Worm (Caenorhabditis elegans) whole organism, L4/young adult: ENCODE results near the gene F40G12.11.

ENCODE experiments used
- W03F9.2 ChIP-seq: fragments of 150-350 bp; optimal IDR thresholded peaks from 2 replicates; lab custom pipeline; 2014; ENCODE audit warnings: missing biosample characterization, missing genetic modification characterization
- dao-5 ChIP-seq: sonication (generic microtip); optimal IDR thresholded peaks from 2 replicates; lab custom pipeline; 2016; ENCODE audit warnings: missing genotype, missing genetic modification characterization, moderate library complexity, missing compliant biosample characterization
- him-1 ChIP-seq: sonication (generic microtip); optimal IDR thresholded peaks from 2 replicates; lab custom pipeline; 2016; ENCODE audit warnings: missing genotype, missing genetic modification reagents, missing genetic modification characterization, missing compliant biosample characterization

Gene F40G12.11

DNA sequence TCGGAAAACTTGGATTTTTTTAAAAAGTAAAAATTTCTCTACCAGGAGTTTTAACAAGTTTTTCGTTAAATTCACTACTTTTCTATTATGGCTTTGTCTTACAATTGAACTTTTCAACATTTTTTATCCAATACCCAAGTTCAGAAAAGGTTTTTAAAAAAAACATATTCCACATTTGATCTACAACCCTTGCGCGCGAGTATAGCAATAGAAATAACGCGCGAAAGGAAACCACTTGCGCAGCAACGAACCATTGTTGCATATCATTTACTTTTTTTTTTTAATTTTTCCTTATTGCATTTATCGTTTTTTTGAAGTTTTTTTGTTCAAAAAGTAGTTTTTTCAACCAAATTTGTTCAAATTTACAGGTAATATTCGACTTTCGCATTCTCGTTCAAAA lies at the start of gene F40G12.11:
TSS of gene F40G12.11 (plus strand) at position 369 of the 400 bp plus-strand sequence.
- TF ChIP-seq him-1 (tag; lab: Kevin White, UChicago) (no peak), W03F9.2 (tag; lab: Kevin White, UChicago) (no peak), dao-5 (no peak)

- TF ChIP-seq dao-5 (no peak), him-1 (tag; lab: Kevin White, UChicago) (no peak), W03F9.2 (tag; lab: Kevin White, UChicago) (no peak)
Observed at ce11 chrV:14240694-14241201, 45.2 kb upstream of the F40G12.11 start, which contains the start of gene K02E11.10. Gene K02E11.10 (minus strand): TSS chrV:14241151.

DNA sequence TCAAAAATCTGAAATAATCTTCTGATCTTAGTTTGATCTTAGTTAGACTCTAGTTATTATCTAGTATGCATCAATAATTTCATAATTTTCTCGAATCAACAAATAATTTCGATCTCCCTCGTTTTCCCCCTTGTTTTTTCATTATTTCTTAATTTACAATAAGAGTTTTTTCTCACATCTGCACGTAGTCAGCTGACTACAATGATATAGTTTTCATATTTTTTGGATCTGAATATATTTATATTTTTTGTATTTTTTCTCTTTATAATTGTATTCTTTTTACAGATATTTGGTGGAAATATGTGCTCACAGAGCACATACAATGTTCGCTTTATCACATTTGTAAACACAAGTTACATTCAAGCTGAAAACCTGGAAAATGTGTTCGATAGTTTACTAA lies 42.1 kb upstream of the F40G12.11 start, which contains the start of gene sre-7:
TSS of gene sre-7 (plus strand) at position 301 of the 400 bp plus-strand sequence.
- TF ChIP-seq W03F9.2 (tag; lab: Kevin White, UChicago), result no peak
- TF ChIP-seq dao-5, result no peak
- no peak for TF ChIP-seq him-1 (tag; lab: Kevin White, UChicago)

- no peak for TF ChIP-seq W03F9.2 (tag; lab: Kevin White, UChicago)
Observed at ce11 chrV:14246761-14247160, 39.2 kb upstream of the F40G12.11 start, which contains the start of gene K02E11.3. Gene K02E11.3 (minus strand): TSS chrV:14246861.

- TF ChIP-seq dao-5 (no peak), him-1 (tag; lab: Kevin White, UChicago) (no peak), W03F9.2 (tag; lab: Kevin White, UChicago) (no peak)
Observed at ce11 chrV:14248025-14248424, 37.9 kb upstream of the F40G12.11 start, which contains the start of gene K02E11.4. Gene K02E11.4 (minus strand): TSS chrV:14248125.

ce11 chrV:14248654-14249053 lies 37.3 kb upstream of the F40G12.11 start, which contains the start of gene K02E11.6:
Gene K02E11.6 (plus strand): TSS chrV:14248802.
- TF ChIP-seq him-1 (tag; lab: Kevin White, UChicago) (no peak), dao-5 (no peak), W03F9.2 (tag; lab: Kevin White, UChicago) (no peak)

ce11 chrV:14252025-14252424 lies 33.9 kb upstream of the F40G12.11 start, which contains the start of gene K02E11.5:
Gene K02E11.5 (plus strand): TSS chrV:14252325.
- TF ChIP-seq dao-5, result no peak
- TF ChIP-seq him-1 (tag; lab: Kevin White, UChicago), result no peak
- TF ChIP-seq W03F9.2 (tag; lab: Kevin White, UChicago), result no peak

DNA sequence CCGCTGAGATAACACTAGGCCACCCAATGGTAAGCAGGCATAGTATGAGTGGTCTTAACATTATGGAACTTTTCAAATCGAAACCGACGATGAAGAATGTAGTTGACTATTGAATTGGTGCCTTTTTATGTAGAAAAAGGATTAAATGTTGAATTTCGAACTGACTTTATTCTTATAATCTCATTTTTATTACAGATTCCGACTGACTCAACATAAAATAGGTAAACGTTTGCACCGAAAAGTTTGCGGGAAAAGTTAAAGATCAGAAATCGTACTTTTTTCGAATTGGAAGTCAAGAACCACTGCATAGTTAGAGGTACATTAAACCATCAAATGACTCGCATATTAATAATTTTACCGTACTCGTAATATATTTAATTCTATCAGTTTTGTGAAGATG lies 31.8 kb upstream of the F40G12.11 start, which contains the start of gene K02E11.7:
TSS of gene K02E11.7 (minus strand) at position 101 of the 400 bp plus-strand sequence.
- no peak for TF ChIP-seq him-1 (tag; lab: Kevin White, UChicago)
- TF ChIP-seq dao-5, result no peak
- no peak for TF ChIP-seq W03F9.2 (tag; lab: Kevin White, UChicago)

ce11 chrV:14256813-14257212 lies 29.2 kb upstream of the F40G12.11 start, which contains the start of gene sre-8:
Gene sre-8 (plus strand): TSS chrV:14257113.
- no peak for TF ChIP-seq W03F9.2 (tag; lab: Kevin White, UChicago)
- TF ChIP-seq him-1 (tag; lab: Kevin White, UChicago), result no peak
- TF ChIP-seq dao-5, result no peak

ce11 chrV:14260831-14261230 lies 25.1 kb upstream of the F40G12.11 start, which contains the start of gene F40G12.2:
Gene F40G12.2 (minus strand): TSS chrV:14260931.
- TF ChIP-seq him-1 (tag; lab: Kevin White, UChicago) (no peak), dao-5 (no peak), W03F9.2 (tag; lab: Kevin White, UChicago) (no peak)

DNA sequence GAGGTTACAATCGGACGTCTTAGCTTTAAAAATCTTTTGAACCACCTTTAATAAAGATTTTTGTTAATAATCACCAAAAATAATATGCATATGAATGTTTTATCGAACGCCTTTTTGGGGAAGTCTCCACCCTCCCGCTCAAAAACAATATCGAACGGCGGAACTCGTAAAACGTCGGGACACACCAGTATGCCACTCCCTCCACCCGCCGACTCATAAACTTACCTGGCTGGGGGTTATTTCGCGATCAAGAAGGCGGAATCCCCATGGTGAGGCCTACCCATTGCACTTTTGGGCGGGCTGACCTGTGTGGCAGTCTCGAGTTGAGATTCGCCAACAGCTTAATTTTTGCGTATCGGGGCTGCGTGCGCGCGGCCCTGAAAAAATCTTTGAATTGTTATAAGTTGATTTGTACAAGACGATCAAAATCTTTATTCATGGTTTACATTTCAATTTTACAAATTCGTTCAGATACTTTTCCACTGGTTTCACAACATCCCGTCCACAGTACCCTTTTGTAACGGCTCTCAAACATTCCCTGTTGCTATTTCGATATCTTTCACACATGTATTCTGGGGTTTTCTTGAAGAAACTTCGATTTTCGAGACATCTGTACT lies 18.5 kb upstream of the F40G12.11 start:
- TF ChIP-seq him-1 (tag; lab: Kevin White, UChicago) (no peak), W03F9.2 (tag; lab: Kevin White, UChicago) (no peak), dao-5 (no peak)

- TF ChIP-seq him-1 (tag; lab: Kevin White, UChicago), result no peak
- TF ChIP-seq W03F9.2 (tag; lab: Kevin White, UChicago), result no peak
- TF ChIP-seq dao-5, result no peak
Observed at ce11 chrV:14268616-14269015, 17.4 kb upstream of the F40G12.11 start, which contains the start of gene F40G12.4. Gene F40G12.4 (minus strand): TSS chrV:14268716.

DNA sequence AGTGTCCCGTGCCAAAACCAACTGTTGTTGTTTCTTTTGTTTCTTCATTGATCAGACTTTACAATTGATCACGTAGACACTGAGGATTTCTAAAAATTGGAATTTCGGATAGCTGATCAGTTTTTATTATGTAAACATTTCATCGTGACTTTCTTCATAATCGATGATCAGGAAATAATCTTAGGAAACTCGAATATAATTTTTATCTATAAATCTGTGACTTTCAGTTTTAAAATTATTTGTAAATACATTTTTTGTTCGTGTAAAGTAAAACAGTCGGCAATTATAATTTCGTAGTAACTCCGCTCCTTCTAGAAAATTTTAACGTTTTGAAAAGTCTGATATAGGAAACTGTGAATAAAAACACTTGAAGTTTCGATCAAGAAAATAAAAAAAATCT lies 15.2 kb upstream of the F40G12.11 start, which contains the start of gene F40G12.5:
TSS of gene F40G12.5 (minus strand) at position 101 of the 400 bp plus-strand sequence.
- TF ChIP-seq dao-5 (no peak), W03F9.2 (tag; lab: Kevin White, UChicago) (no peak), him-1 (tag; lab: Kevin White, UChicago) (no peak)

DNA sequence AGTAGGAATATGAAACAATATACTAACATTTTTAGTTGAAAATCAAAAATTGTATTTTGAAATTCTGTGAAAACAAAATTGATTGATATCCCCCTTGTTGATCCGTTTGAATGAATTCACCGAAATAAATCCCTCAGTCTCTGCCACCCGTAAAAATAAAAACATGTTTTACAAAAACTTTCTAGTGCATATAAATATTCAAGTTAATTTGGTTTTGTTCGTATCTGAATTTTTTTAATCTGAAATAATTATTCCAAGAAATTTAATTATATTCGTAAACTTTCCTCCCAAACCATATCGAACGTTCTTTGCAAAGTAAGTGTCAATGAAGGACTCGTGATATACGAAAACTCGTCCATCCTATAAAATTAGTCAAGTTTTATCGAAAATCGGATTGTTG lies 13.0 kb upstream of the F40G12.11 start, which contains the start of gene F40G12.6:
TSS of gene F40G12.6 (minus strand) at position 101 of the 400 bp plus-strand sequence.
- TF ChIP-seq dao-5, result no peak
- no peak for TF ChIP-seq him-1 (tag; lab: Kevin White, UChicago)
- no peak for TF ChIP-seq W03F9.2 (tag; lab: Kevin White, UChicago)
